Worm (Caenorhabditis elegans) whole organism, mixed stage, embryonic: ENCODE results near the gene K12G11.6.

Experiments
- bed-3 ChIP-seq: fragments of 200-800 bp; sonication (Bioruptor generic); optimal IDR thresholded peaks from 3 replicates; lab custom pipeline; 2018; ENCODE audit warnings: mild to moderate bottlenecking, missing genetic modification characterization, moderate library complexity, missing compliant biosample characterization
- blmp-1 ChIP-seq: fragments of 150-350 bp; optimal IDR thresholded peaks from 2 replicates; lab custom pipeline; 2014; ENCODE audit warnings: missing biosample characterization, missing genetic modification characterization
- ceh-43 ChIP-seq: fragments of 200-800 bp; sonication (Bioruptor generic); optimal IDR thresholded peaks from 2 replicates; lab custom pipeline; 2018; ENCODE audit warnings: mild to moderate bottlenecking, missing genetic modification characterization, moderate library complexity, missing compliant biosample characterization
- elt-3 ChIP-seq: fragments of 150-350 bp; optimal IDR thresholded peaks from 2 replicates; lab custom pipeline; 2014; ENCODE audit warnings: missing biosample characterization, missing genetic modification characterization
- lin-32 ChIP-seq: fragments of 200-800 bp; sonication (Bioruptor generic); optimal IDR thresholded peaks from 2 replicates; lab custom pipeline; 2018; ENCODE audit warnings: mild to moderate bottlenecking, missing genetic modification characterization, missing compliant biosample characterization
- mep-1 ChIP-seq: fragments of 150-350 bp; optimal IDR thresholded peaks from 2 replicates; lab custom pipeline; 2017; ENCODE audit warnings: missing biosample characterization, missing genetic modification reagents, missing genetic modification characterization, inconsistent platforms
- nhr-237 ChIP-seq: fragments of 150-350 bp; optimal IDR thresholded peaks from 2 replicates; lab custom pipeline; 2014; ENCODE audit warnings: missing biosample characterization, missing genetic modification characterization
- nhr-28 ChIP-seq: fragments of 150-350 bp; optimal IDR thresholded peaks from 2 replicates; lab custom pipeline; 2014; ENCODE audit warnings: missing biosample characterization, missing genetic modification characterization
- nhr-76 ChIP-seq: sonication (generic microtip); optimal IDR thresholded peaks from 2 replicates; lab custom pipeline; 2017; ENCODE audit warnings: missing biosample characterization, missing genetic modification characterization
- sem-2 ChIP-seq: fragments of 200-800 bp; sonication (Bioruptor generic); optimal IDR thresholded peaks from 2 replicates; lab custom pipeline; 2018; ENCODE audit warnings: mild to moderate bottlenecking, missing genetic modification characterization, missing compliant biosample characterization
- ztf-11 ChIP-seq: fragments of 150-350 bp; optimal IDR thresholded peaks from 2 replicates; lab custom pipeline; 2014; ENCODE audit warnings: missing biosample characterization, missing genetic modification characterization

ce11 chrV:11937710-11938109 is 43.6 kb downstream of the K12G11.6 start, which contains the start of gene gpla-1:
- TF ChIP-seq nhr-28 (no peak), ztf-11 (tag; lab: Kevin White, UChicago) (no peak), nhr-237 (tag; lab: Kevin White, UChicago) (no peak), bed-3 (GFP tag; lab: Kevin White, UChicago) (no peak), mep-1 (tag; lab: Kevin White, UChicago) (no peak), nhr-76 (tag; lab: Kevin White, UChicago) (no peak), ceh-43 (GFP tag; lab: Kevin White, UChicago) (no peak), blmp-1 (tag; lab: Kevin White, UChicago) (no peak), sem-2 (no peak), lin-32 (GFP tag; lab: Kevin White, UChicago) (no peak), elt-3 (tag; lab: Kevin White, UChicago) (no peak)
